Worm (Caenorhabditis elegans) whole organism, L3 larva: ENCODE results near the gene pyk-2.

ENCODE experiments used
- R02D3.7 ChIP-seq: fragments of 150-350 bp; optimal IDR thresholded peaks from 2 replicates; lab custom pipeline; 2014; ENCODE audit warnings: missing biosample characterization, missing genetic modification characterization
- ZK546.5 ChIP-seq: sonication (generic microtip); optimal IDR thresholded peaks from 2 replicates; lab custom pipeline; 2017; ENCODE audit warnings: missing biosample characterization, missing genetic modification characterization
- ceh-16 ChIP-seq: sonication (generic microtip); optimal IDR thresholded peaks from 2 replicates; lab custom pipeline; 2017; ENCODE audit warnings: missing biosample characterization, missing genetic modification characterization
- ceh-28 ChIP-seq: fragments of 150-350 bp; optimal IDR thresholded peaks from 2 replicates; lab custom pipeline; 2014; ENCODE audit warnings: missing biosample characterization, missing genetic modification reagents, missing genetic modification characterization
- ceh-9 ChIP-seq: sonication (generic microtip); optimal IDR thresholded peaks from 2 replicates; lab custom pipeline; 2018; ENCODE audit warnings: missing biosample characterization, missing genetic modification characterization
- daf-12 ChIP-seq: fragments of 150-350 bp; optimal IDR thresholded peaks from 2 replicates; lab custom pipeline; 2014; ENCODE audit warnings: missing biosample characterization, missing genetic modification reagents, missing genetic modification characterization
- egl-27 ChIP-seq: sonication (generic microtip); optimal IDR thresholded peaks from 4 replicates; lab custom pipeline; 2017; ENCODE audit warnings: missing biosample characterization, missing genetic modification reagents, missing genetic modification characterization
- elt-1 ChIP-seq: fragments of 150-350 bp; optimal IDR thresholded peaks from 2 replicates; lab custom pipeline; 2014; ENCODE audit warnings: missing biosample characterization, missing genetic modification characterization
- elt-2 ChIP-seq: sonication (generic microtip); optimal IDR thresholded peaks from 2 replicates; lab custom pipeline; 2016; ENCODE audit warnings: missing genetic modification reagents, mild to moderate bottlenecking, missing genetic modification characterization, missing compliant biosample characterization
- eor-1 ChIP-seq, 2 experiments: fragments of 150-350 bp; optimal IDR thresholded peaks; 2 replicates each; lab custom pipeline; 2014 to 2018; ENCODE audit warnings: missing biosample characterization in 2 of 2, missing genetic modification characterization in 2 of 2
- fkh-10 ChIP-seq: sonication (generic microtip); optimal IDR thresholded peaks from 2 replicates; lab custom pipeline; 2017; ENCODE audit warnings: missing biosample characterization, missing genetic modification reagents, missing genetic modification characterization
- fkh-2 ChIP-seq: fragments of 150-350 bp; optimal IDR thresholded peaks from 2 replicates; lab custom pipeline; 2014; ENCODE audit warnings: missing biosample characterization, missing genetic modification reagents, missing genetic modification characterization
- fos-1 ChIP-seq: fragments of 150-350 bp; optimal IDR thresholded peaks from 2 replicates; lab custom pipeline; 2014; ENCODE audit warnings: missing biosample characterization, missing genetic modification characterization
- hmg-11 ChIP-seq: sonication (generic microtip); optimal IDR thresholded peaks from 2 replicates; lab custom pipeline; 2016; ENCODE audit warnings: missing genetic modification characterization, missing compliant biosample characterization
- lin-15B ChIP-seq: fragments of 150-350 bp; optimal IDR thresholded peaks from 2 replicates; lab custom pipeline; 2014; ENCODE audit warnings: missing biosample characterization, missing genetic modification characterization
- lin-39 ChIP-seq: fragments of 150-350 bp; optimal IDR thresholded peaks from 2 replicates; lab custom pipeline; 2018; ENCODE audit warnings: missing biosample characterization, missing genetic modification reagents, missing genetic modification characterization
- lsy-12 ChIP-seq: sonication (generic microtip); optimal IDR thresholded peaks from 2 replicates; lab custom pipeline; 2016; ENCODE audit warnings: mild to moderate bottlenecking, missing genetic modification characterization, missing compliant biosample characterization
- mml-1 ChIP-seq: fragments of 150-350 bp; sonication (generic microtip); optimal IDR thresholded peaks from 3 replicates; lab custom pipeline; 2014; ENCODE audit warnings: missing biosample characterization, missing genetic modification characterization
- nfya-1 ChIP-seq: sonication (generic microtip); optimal IDR thresholded peaks from 2 replicates; lab custom pipeline; 2017; ENCODE audit warnings: missing genetic modification characterization, mild to moderate bottlenecking, missing compliant biosample characterization, antibody characterized with exemption, moderate library complexity; ENCODE audit not compliant: insufficient read depth
- nhr-11 ChIP-seq: fragments of 150-350 bp; optimal IDR thresholded peaks from 2 replicates; lab custom pipeline; 2014; ENCODE audit warnings: missing biosample characterization, missing genetic modification characterization
- nhr-12 ChIP-seq: fragments of 150-350 bp; optimal IDR thresholded peaks from 2 replicates; lab custom pipeline; 2014; ENCODE audit warnings: missing biosample characterization, missing genetic modification characterization
- nhr-23 ChIP-seq: fragments of 150-350 bp; optimal IDR thresholded peaks from 2 replicates; lab custom pipeline; 2014; ENCODE audit warnings: missing biosample characterization, missing genetic modification reagents, missing genetic modification characterization
- nhr-237 ChIP-seq: fragments of 150-350 bp; optimal IDR thresholded peaks from 2 replicates; lab custom pipeline; 2014; ENCODE audit warnings: missing biosample characterization, missing genetic modification characterization
- nhr-43 ChIP-seq: sonication (generic microtip); optimal IDR thresholded peaks from 2 replicates; lab custom pipeline; 2016; ENCODE audit warnings: mild to moderate bottlenecking, missing genetic modification characterization, missing compliant biosample characterization; ENCODE audit not compliant: poor library complexity, severe bottlenecking
- nhr-67 ChIP-seq: fragments of 150-350 bp; optimal IDR thresholded peaks from 2 replicates; lab custom pipeline; 2014; ENCODE audit warnings: missing biosample characterization, missing genetic modification characterization
- nhr-76 ChIP-seq: fragments of 150-350 bp; sonication (generic microtip); optimal IDR thresholded peaks from 5 replicates; lab custom pipeline; 2014; ENCODE audit warnings: missing biosample characterization, missing genetic modification characterization
- nhr-77 ChIP-seq: fragments of 150-350 bp; optimal IDR thresholded peaks from 2 replicates; lab custom pipeline; 2014; ENCODE audit warnings: missing biosample characterization, missing genetic modification characterization
- pha-4 ChIP-seq: fragments of 150-350 bp; optimal IDR thresholded peaks from 2 replicates; lab custom pipeline; 2014; ENCODE audit warnings: missing biosample characterization, missing genetic modification reagents, missing genetic modification characterization
- pqm-1 ChIP-seq: fragments of 150-350 bp; optimal IDR thresholded peaks from 2 replicates; lab custom pipeline; 2017; ENCODE audit warnings: missing biosample characterization, missing genetic modification characterization, inconsistent platforms
- sea-2 ChIP-seq: fragments of 150-350 bp; sonication (generic microtip); optimal IDR thresholded peaks from 4 replicates; lab custom pipeline; 2014; ENCODE audit warnings: missing biosample characterization, missing genetic modification reagents, missing genetic modification characterization
- skn-1 ChIP-seq: fragments of 150-350 bp; optimal IDR thresholded peaks from 2 replicates; lab custom pipeline; 2014; ENCODE audit warnings: missing biosample characterization, missing genetic modification characterization
- snpc-4 ChIP-seq: fragments of 150-350 bp; optimal IDR thresholded peaks from 2 replicates; lab custom pipeline; 2014; ENCODE audit warnings: missing biosample characterization, missing genetic modification characterization
- tbx-2 ChIP-seq: sonication (generic microtip); optimal IDR thresholded peaks from 2 replicates; lab custom pipeline; 2016; ENCODE audit warnings: mild to moderate bottlenecking, missing genetic modification characterization, missing compliant biosample characterization
- unc-39 ChIP-seq: sonication (generic microtip); optimal IDR thresholded peaks from 4 replicates; lab custom pipeline; 2017; ENCODE audit warnings: missing biosample characterization, missing genetic modification characterization
- ztf-11 ChIP-seq: fragments of 150-350 bp; optimal IDR thresholded peaks from 2 replicates; lab custom pipeline; 2014; ENCODE audit warnings: missing biosample characterization, missing genetic modification characterization
- ztf-4 ChIP-seq: fragments of 150-350 bp; optimal IDR thresholded peaks from 2 replicates; lab custom pipeline; 2014; ENCODE audit warnings: missing biosample characterization, missing genetic modification characterization

The pyk-2 gene

ce11 chrIV:10909708-10910107 is at the start of gene pyk-2:
TSS of gene pyk-2 (plus strand) at chrIV:10909913.
- TF ChIP-seq pqm-1 (tag; lab: Kevin White, UChicago) (peak; percentile 67), lin-15B (tag; lab: Kevin White, UChicago) (no peak), elt-2 (peak; percentile 79)

DNA sequence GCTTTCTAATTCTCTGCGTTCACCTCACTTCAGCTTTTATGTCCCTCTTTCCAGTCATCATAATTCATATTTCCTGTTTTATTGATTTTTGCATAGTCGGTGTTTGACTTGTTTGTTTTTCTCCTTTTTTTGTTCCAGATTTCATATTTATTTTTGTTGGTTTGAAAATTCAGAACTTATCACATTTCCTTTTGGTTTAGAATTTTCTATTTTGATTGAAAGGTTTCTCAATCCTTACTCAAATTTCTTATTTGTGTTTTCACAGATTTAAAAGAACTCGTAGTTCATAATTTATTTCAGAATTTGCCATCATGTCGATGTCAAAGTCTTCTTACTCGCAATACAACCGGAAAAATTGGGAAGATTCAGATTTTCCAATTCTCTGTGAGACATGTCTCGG is 48.6 kb upstream of the pyk-2 start, which contains the start of gene rbm-22:
TSS of gene rbm-22 (plus strand) at position 301 of the 400 bp plus-strand sequence.
- TF ChIP-seq ceh-28 (tag; lab: Kevin White, UChicago) = peak; percentile 16
- TF ChIP-seq egl-27 (tag; lab: Kevin White, UChicago) = no peak
- TF ChIP-seq, all 47 proteins: peak for 1

DNA sequence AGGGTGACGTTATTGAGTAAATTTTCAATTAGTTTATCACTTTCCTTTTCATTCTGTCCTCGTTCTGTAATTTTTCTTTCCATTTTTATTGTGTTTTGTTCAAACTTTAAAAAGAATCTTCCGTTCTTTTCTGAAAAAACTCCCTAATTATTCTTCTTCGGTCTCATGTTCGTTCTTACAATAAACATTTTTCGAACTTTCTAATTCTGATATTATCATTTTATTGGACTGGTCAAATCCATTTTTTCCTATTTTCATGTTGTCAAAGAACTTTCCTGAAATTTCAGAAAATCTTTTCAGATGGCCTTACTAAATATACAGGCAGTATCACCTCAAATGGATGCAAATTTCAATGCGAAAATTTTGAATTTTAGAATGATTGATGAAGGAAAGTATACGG is 45.7 kb upstream of the pyk-2 start, which contains the start of gene nish-1:
TSS of gene nish-1 (plus strand) at position 301 of the 400 bp plus-strand sequence.
- no peak for TF ChIP-seq R02D3.7 (tag; lab: Kevin White, UChicago)
- TF ChIP-seq nfya-1 (tag; lab: Kevin White, UChicago) = no peak
- no peak for TF ChIP-seq fkh-10
- no peak for TF ChIP-seq elt-1
- no peak for TF ChIP-seq ceh-28 (tag; lab: Kevin White, UChicago)
- no peak for TF ChIP-seq lsy-12 (tag; lab: Kevin White, UChicago)
- TF ChIP-seq snpc-4 (tag; lab: Kevin White, UChicago) = no peak
- TF ChIP-seq fos-1 (tag; lab: Kevin White, UChicago) = no peak
- no peak for TF ChIP-seq ceh-16 (tag; lab: Kevin White, UChicago)
- TF ChIP-seq ztf-4 = no peak
- TF ChIP-seq nhr-12 = no peak
- no peak for TF ChIP-seq tbx-2 (tag; lab: Kevin White, UChicago)
- TF ChIP-seq lin-39 (tag; lab: Kevin White, UChicago) = no peak
- no peak for TF ChIP-seq nhr-77 (tag; lab: Kevin White, UChicago)
- no peak for TF ChIP-seq nhr-237 (tag; lab: Kevin White, UChicago)
- no peak for TF ChIP-seq nhr-67 (tag; lab: Kevin White, UChicago)
- no peak for TF ChIP-seq skn-1 (tag; lab: Kevin White, UChicago)
- no peak for TF ChIP-seq ztf-11 (tag; lab: Kevin White, UChicago)

ce11 chrIV:10867370-10868146 is 42.2 kb upstream of the pyk-2 start:
- TF ChIP-seq pha-4 (peak; percentile 68), unc-39 (tag; lab: Kevin White, UChicago) (no peak)

DNA sequence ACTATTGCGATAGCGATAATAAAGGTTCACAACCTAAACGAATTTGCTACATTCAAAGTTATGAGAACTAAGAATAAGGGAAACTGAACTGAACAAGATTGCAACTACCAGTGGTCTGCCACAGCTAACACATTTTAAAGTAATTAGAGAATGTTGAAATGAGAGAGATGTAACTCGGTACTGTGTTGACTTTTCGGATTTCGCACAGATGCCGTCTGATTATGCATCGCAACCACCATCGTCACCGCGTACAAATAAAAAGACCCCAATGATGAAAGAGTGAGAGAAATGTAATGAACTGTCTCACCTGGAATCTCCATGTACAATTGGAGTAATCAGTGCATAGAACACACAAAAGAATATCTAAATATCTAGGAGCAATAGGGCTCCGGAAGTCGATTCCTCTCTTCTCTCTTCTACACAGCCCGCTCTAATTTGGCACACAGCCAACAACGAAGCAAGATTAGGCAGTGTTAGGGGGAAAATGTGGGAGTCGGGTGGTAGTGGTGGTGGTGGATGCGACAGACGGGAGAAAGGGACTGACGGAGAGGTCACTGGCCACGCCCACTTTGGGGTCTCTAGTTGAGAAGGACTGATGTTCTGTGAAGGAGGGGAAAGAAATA is 41.0 kb upstream of the pyk-2 start, which contains the start of gene F13E9.11:
TSS of gene F13E9.11 (minus strand) at position 507 of the 623 bp plus-strand sequence.
- TF ChIP-seq ceh-9 (tag; lab: Kevin White, UChicago) = no peak
- no peak for TF ChIP-seq pha-4
- TF ChIP-seq nhr-77 (tag; lab: Kevin White, UChicago) = no peak
- peak; percentile 8 for TF ChIP-seq hmg-11 (tag; lab: Kevin White, UChicago)
- TF ChIP-seq mml-1 (tag; lab: Kevin White, UChicago) = no peak
- no peak for TF ChIP-seq daf-12 (tag; lab: Kevin White, UChicago)
- TF ChIP-seq nhr-43 (tag; lab: Kevin White, UChicago) = no peak
- peak; percentile 35 for TF ChIP-seq nfya-1 (tag; lab: Kevin White, UChicago)
- no peak for TF ChIP-seq nhr-23 (tag; lab: Kevin White, UChicago)

DNA sequence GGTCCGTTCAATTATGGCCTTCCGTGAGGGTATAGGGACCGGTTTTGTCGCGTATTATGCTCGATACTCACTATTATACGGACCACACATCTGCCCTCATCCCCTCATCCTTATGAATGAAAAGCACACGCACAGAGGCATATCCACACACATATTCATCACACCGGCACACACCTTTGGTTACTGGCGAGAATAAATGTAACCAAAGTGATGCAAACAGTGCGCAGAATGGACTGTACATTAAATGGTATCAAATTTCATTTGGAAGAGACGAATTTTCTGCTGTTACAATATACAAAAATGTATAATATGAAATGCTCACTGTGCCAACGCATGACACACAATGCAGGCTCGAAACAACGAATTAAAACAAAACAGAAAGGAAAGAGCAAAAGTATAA is 40.1 kb upstream of the pyk-2 start:
- TF ChIP-seq ZK546.5 (no peak), nhr-11 (tag; lab: Kevin White, UChicago) (no peak), nhr-76 (tag; lab: Kevin White, UChicago) (no peak), lin-39 (tag; lab: Kevin White, UChicago) (no peak), nhr-77 (tag; lab: Kevin White, UChicago) (no peak), nhr-237 (tag; lab: Kevin White, UChicago) (no peak), ceh-9 (tag; lab: Kevin White, UChicago) (no peak), ztf-4 (no peak), skn-1 (tag; lab: Kevin White, UChicago) (no peak), fkh-2 (tag; lab: Kevin White, UChicago) (no peak), nhr-43 (tag; lab: Kevin White, UChicago) (no peak), eor-1 (tag; optimal IDR thresholded peaks at IDR 0.05; lab: Kevin White, UChicago) (no peak), nhr-23 (tag; lab: Kevin White, UChicago) (no peak), nhr-12 (no peak), ceh-28 (tag; lab: Kevin White, UChicago) (no peak), sea-2 (GFP tag; lab: Kevin White, UChicago) (no peak), lin-15B (tag; lab: Kevin White, UChicago) (no peak)
